Fruit fly (Drosophila melanogaster): ENCODE results near the gene Lectin-galC1.

Gene Lectin-galC1

dm6 chr2L:19377129-19378083 lies 39.8 kb upstream of the Lectin-galC1 start (continued):
- TF ChIP-seq Antp (GFP tag; optimal IDR thresholded peaks at IDR 0.05) (no peak), CG7271 (tag; optimal IDR thresholded peaks at IDR 0.05) (no peak), vfl (GFP tag; optimal IDR thresholded peaks at IDR 0.05) (no peak), Poxn (GFP tag; IDR thresholded peaks at IDR 0.05) (no peak), stwl (tag; optimal IDR thresholded peaks at IDR 0.05) (no peak), CG6854 (GFP tag; optimal IDR thresholded peaks at IDR 0.05) (no peak), CG2116 (GFP tag; optimal IDR thresholded peaks at IDR 0.05) (peak; percentile 0), tx (GFP tag; optimal IDR thresholded peaks at IDR 0.05) (no peak), Med (GFP tag) (peak; percentile 78), CG43689 (GFP tag; IDR thresholded peaks at IDR 0.05) (no peak), PHDP (tag; optimal IDR thresholded peaks at IDR 0.05) (peak; percentile 38), gem (tag; optimal IDR thresholded peaks at IDR 0.05) (peak; percentile 73), CG2202 (tag; optimal IDR thresholded peaks at IDR 0.05) (peak; percentile 50), kah (GFP tag; optimal IDR thresholded peaks at IDR 0.05) (no peak), CG1792 (GFP tag; optimal IDR thresholded peaks at IDR 0.05) (peak; percentile 5), gcm2 (GFP tag; optimal IDR thresholded peaks at IDR 0.05) (no peak), CG31365 (tag; optimal IDR thresholded peaks at IDR 0.05) (no peak), ham (GFP tag; IDR thresholded peaks at IDR 0.05) (no peak), tna (GFP tag; IDR thresholded peaks at IDR 0.05; ENCODE audit: partially characterized antibody) (no peak), CG17361 (GFP tag; IDR thresholded peaks at IDR 0.05) (peak; percentile 72), CG1647 (GFP tag; optimal IDR thresholded peaks at IDR 0.05) (no peak), CG12104 (GFP tag; optimal IDR thresholded peaks at IDR 0.05) (no peak), Asciz (GFP tag; optimal IDR thresholded peaks at IDR 0.05) (peak; percentile 28), Hr78 (GFP tag; optimal IDR thresholded peaks at IDR 0.05) (no peak), Hmx (GFP tag; optimal IDR thresholded peaks at IDR 0.05) (no peak), h (optimal IDR thresholded peaks at IDR 0.05) (no peak), Awh (GFP tag; IDR thresholded peaks at IDR 0.05) (peak; percentile 59; the same call in 1 of the 2 replicates), ttk (GFP tag; IDR thresholded peaks at IDR 0.05) (peak; percentile 39), rib (GFP tag; IDR thresholded peaks at IDR 0.05) (no peak), lilli (GFP tag; optimal IDR thresholded peaks at IDR 0.05) (peak; percentile 17), CG10565 (GFP tag; optimal IDR thresholded peaks at IDR 0.05) (no peak), Tbp (GFP tag; optimal IDR thresholded peaks at IDR 0.05) (no peak), CG13296 (GFP tag; optimal IDR thresholded peaks at IDR 0.05) (no peak), unc-4 (GFP tag; IDR thresholded peaks at IDR 0.05; ENCODE audit: partially characterized antibody) (no peak), CG11560 (tag; IDR thresholded peaks at IDR 0.05) (no peak)

dm6 chr2L:19378620-19379019 lies 38.6 kb upstream of the Lectin-galC1 start:
- no peak for TF ChIP-seq sens-2 (GFP tag; IDR thresholded peaks at IDR 0.05)
- no peak for TF ChIP-seq Gsc (GFP tag; IDR thresholded peaks at IDR 0.05)
- peak; percentile 58 for TF ChIP-seq sens (GFP tag)
- TF ChIP-seq Hr51 (GFP tag; optimal IDR thresholded peaks at IDR 0.05): no peak
- TF ChIP-seq lab (GFP tag; optimal IDR thresholded peaks at IDR 0.05): no peak
- TF ChIP-seq CG14441 (GFP tag; IDR thresholded peaks at IDR 0.05): no peak
- no peak for TF ChIP-seq Neu2 (GFP tag; optimal IDR thresholded peaks at IDR 0.05; ENCODE audit: borderline replicate concordance)
- TF ChIP-seq CG31224 (GFP tag; IDR thresholded peaks at IDR 0.05): no peak
- no peak for TF ChIP-seq Side (GFP tag; optimal IDR thresholded peaks at IDR 0.05)
- TF ChIP-seq CG3838 (GFP tag; optimal IDR thresholded peaks at IDR 0.05): no peak
- TF ChIP-seq CG17186 (GFP tag; optimal IDR thresholded peaks at IDR 0.05): no peak
- TF ChIP-seq Opbp (GFP tag; IDR thresholded peaks at IDR 0.05; ENCODE audit: partially characterized antibody): peak; percentile 26; the same call in 1 of the 3 replicates
- no peak for TF ChIP-seq CG12155 (GFP tag; optimal IDR thresholded peaks at IDR 0.05)
- TF ChIP-seq CG11247 (GFP tag; IDR thresholded peaks at IDR 0.05): no peak
- no peak for TF ChIP-seq YL-1 (GFP tag; optimal IDR thresholded peaks at IDR 0.05)
- TF ChIP-seq pho (GFP tag; optimal IDR thresholded peaks at IDR 0.05): no peak
- TF ChIP-seq ac (GFP tag; optimal IDR thresholded peaks at IDR 0.05): no peak

Data from whole organism, embryonic.